Worm (Caenorhabditis elegans): ENCODE measurements around the gene Y73B3A.1.

The Y73B3A.1 gene

ce11 chrX:11145-11752 lies 35.5 kb downstream of the Y73B3A.1 start:
- peak; percentile 20 for TF ChIP-seq nhr-80 (tag; optimal IDR thresholded peaks at IDR 0.05)
- TF ChIP-seq attf-3 (GFP tag; conservative IDR thresholded peaks at IDR 0.05), result 0 out of 2 replicates have a peak, but pooled peaks have one; percentile 11

- TF ChIP-seq lag-1 (GFP tag; IDR thresholded peaks at IDR 0.05), result 0 out of 2 replicates have a peak, but pooled peaks have one; percentile 40
- no peak for TF ChIP-seq attf-5 (GFP tag; optimal IDR thresholded peaks at IDR 0.05)
Measured at ce11 chrX:10192-10591, 36.5 kb downstream of the Y73B3A.1 start.

ce11 chrX:8847-9246 lies 37.9 kb downstream of the Y73B3A.1 start:
- TF ChIP-seq F37B4.10 (GFP tag; IDR thresholded peaks at IDR 0.05) (0 out of 2 replicates have a peak, but pooled peaks have one; percentile 10), nfyb-1 (GFP tag; IDR thresholded peaks at IDR 0.05) (0 out of 2 replicates have a peak, but pooled peaks have one; percentile 63)

Measured in whole organism, young adult.